Fruit fly (Drosophila melanogaster) whole organism, embryonic: ENCODE measurements around the gene CG43638.

ENCODE experiments used
- Abd-B ChIP-seq: fragments of 200-800 bp; sonication (Bioruptor generic); optimal IDR thresholded peaks from 2 replicates; lab custom pipeline; 2018; ENCODE audit warnings: missing biosample characterization, mild to moderate bottlenecking, missing genetic modification characterization, moderate library complexity
- CG14860 ChIP-seq: fragments of 200-800 bp; sonication (Bioruptor generic); IDR thresholded peaks from 3 replicates; pipeline ENCODE4 v1.3.6; 2022; ENCODE audit warnings: missing biosample characterization, missing genetic modification characterization; ENCODE audit not compliant: partially characterized antibody
- CG8281 ChIP-seq: fragments of 200-800 bp; sonication (Bioruptor generic); optimal IDR thresholded peaks from 2 replicates; lab custom pipeline; 2018; ENCODE audit warnings: missing biosample characterization, mild to moderate bottlenecking, missing genetic modification characterization, moderate library complexity
- Hr51 ChIP-seq, 2 experiments: fragments of 200-800 bp; sonication (Bioruptor generic); optimal IDR thresholded peaks; 2 replicates in 1 of 2; 3 replicates in 1 of 2; lab custom pipeline; 2016 to 2018; ENCODE audit warnings: missing biosample characterization in 2 of 2, missing genetic modification characterization in 2 of 2, mild to moderate bottlenecking in 1 of 2, moderate library complexity in 1 of 2
- eve ChIP-seq, 2 experiments: fragments of >200 bp; optimal IDR thresholded peaks; 2 replicates each; lab custom pipeline; 2017; ENCODE audit warnings: missing biosample characterization in 2 of 2, missing genetic modification characterization in 2 of 2
- fd64A ChIP-seq: fragments of 200-800 bp; sonication (Bioruptor generic); optimal IDR thresholded peaks from 3 replicates; lab custom pipeline; 2018; ENCODE audit warnings: missing biosample characterization, mild to moderate bottlenecking, missing genetic modification characterization
- gt ChIP-seq: fragments of 200-800 bp; sonication (Bioruptor generic); IDR thresholded peaks from 2 replicates; pipeline ENCODE4 v1.3.6; 2022; ENCODE audit warnings: missing biosample characterization, missing genetic modification characterization

DNA sequence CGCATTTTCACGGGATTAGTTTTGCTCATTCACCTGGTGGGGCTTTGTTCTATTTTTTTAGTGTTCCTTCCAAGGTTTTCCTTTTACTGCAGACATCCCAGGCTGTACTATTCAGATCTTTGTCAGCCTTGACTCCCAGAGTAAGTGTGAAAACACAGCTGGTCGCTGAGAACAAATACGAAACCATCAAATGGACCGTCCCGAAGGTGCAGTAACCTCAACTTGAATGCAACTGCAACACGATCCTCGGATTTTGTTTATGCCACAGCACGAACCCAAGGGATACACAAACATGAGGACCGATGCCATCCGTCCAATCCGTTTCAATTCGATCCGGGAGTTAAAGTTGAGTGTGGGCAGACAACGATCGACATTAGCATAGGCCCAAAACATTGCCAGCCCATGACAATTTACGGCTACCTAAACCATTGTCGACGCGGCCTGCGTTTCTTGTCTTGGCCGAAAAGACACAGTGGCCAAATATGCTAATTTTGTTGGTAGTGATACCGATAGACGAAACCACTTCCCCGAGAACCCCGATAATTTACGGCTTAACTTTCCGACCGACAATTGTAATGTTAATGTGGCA is 38.8 kb downstream of the CG43638 start:
- TF ChIP-seq Abd-B (GFP tag; lab: Kevin White, UChicago), result no peak
- TF ChIP-seq Hr51 (GFP tag; optimal IDR thresholded peaks at IDR 0.05; lab: Kevin White, UChicago), result no peak
- no peak for TF ChIP-seq CG8281 (tag; lab: Kevin White, UChicago)
- no peak for TF ChIP-seq eve (GFP tag; optimal IDR thresholded peaks at IDR 0.05; lab: Kevin White, UChicago)
- TF ChIP-seq CG14860 (GFP tag; lab: Robert Waterston, UW), result no peak
- no peak for TF ChIP-seq gt (GFP tag; lab: Robert Waterston, UW)
- no peak for TF ChIP-seq fd64A (GFP tag; lab: Kevin White, UChicago)
